Worm (Caenorhabditis elegans) whole organism, L3 larva: ENCODE measurements around the gene pes-8.

Experiments
- aly-2 ChIP-seq: fragments of 150-350 bp; optimal IDR thresholded peaks from 2 replicates; lab custom pipeline; 2014; ENCODE audit warnings: missing biosample characterization, missing genetic modification characterization
- ceh-9 ChIP-seq: sonication (generic microtip); optimal IDR thresholded peaks from 2 replicates; lab custom pipeline; 2018; ENCODE audit warnings: missing biosample characterization, missing genetic modification characterization
- egl-27 ChIP-seq: sonication (generic microtip); optimal IDR thresholded peaks from 4 replicates; lab custom pipeline; 2017; ENCODE audit warnings: missing biosample characterization, missing genetic modification reagents, missing genetic modification characterization
- elt-2 ChIP-seq: sonication (generic microtip); optimal IDR thresholded peaks from 2 replicates; lab custom pipeline; 2016; ENCODE audit warnings: missing genetic modification reagents, mild to moderate bottlenecking, missing genetic modification characterization, missing compliant biosample characterization
- lsy-12 ChIP-seq: sonication (generic microtip); optimal IDR thresholded peaks from 2 replicates; lab custom pipeline; 2016; ENCODE audit warnings: mild to moderate bottlenecking, missing genetic modification characterization, missing compliant biosample characterization
- mdl-1 ChIP-seq: fragments of 150-350 bp; optimal IDR thresholded peaks from 2 replicates; lab custom pipeline; 2014; ENCODE audit warnings: missing biosample characterization, missing genetic modification characterization
- nhr-11 ChIP-seq: fragments of 150-350 bp; optimal IDR thresholded peaks from 2 replicates; lab custom pipeline; 2014; ENCODE audit warnings: missing biosample characterization, missing genetic modification characterization
- nhr-43 ChIP-seq: sonication (generic microtip); optimal IDR thresholded peaks from 2 replicates; lab custom pipeline; 2016; ENCODE audit warnings: mild to moderate bottlenecking, missing genetic modification characterization, missing compliant biosample characterization; ENCODE audit not compliant: poor library complexity, severe bottlenecking
- pha-4 ChIP-seq: fragments of 150-350 bp; optimal IDR thresholded peaks from 2 replicates; lab custom pipeline; 2014; ENCODE audit warnings: missing biosample characterization, missing genetic modification reagents, missing genetic modification characterization
- sea-2 ChIP-seq: fragments of 150-350 bp; sonication (generic microtip); optimal IDR thresholded peaks from 4 replicates; lab custom pipeline; 2014; ENCODE audit warnings: missing biosample characterization, missing genetic modification reagents, missing genetic modification characterization
- snpc-4 ChIP-seq: fragments of 150-350 bp; optimal IDR thresholded peaks from 2 replicates; lab custom pipeline; 2014; ENCODE audit warnings: missing biosample characterization, missing genetic modification characterization
- tbx-2 ChIP-seq: sonication (generic microtip); optimal IDR thresholded peaks from 2 replicates; lab custom pipeline; 2016; ENCODE audit warnings: mild to moderate bottlenecking, missing genetic modification characterization, missing compliant biosample characterization
- unc-39 ChIP-seq: sonication (generic microtip); optimal IDR thresholded peaks from 4 replicates; lab custom pipeline; 2017; ENCODE audit warnings: missing biosample characterization, missing genetic modification characterization
- unc-62 ChIP-seq: fragments of 150-350 bp; sonication (generic microtip); optimal IDR thresholded peaks from 4 replicates; lab custom pipeline; 2014; ENCODE audit warnings: missing biosample characterization, missing genetic modification reagents, missing genetic modification characterization

DNA sequence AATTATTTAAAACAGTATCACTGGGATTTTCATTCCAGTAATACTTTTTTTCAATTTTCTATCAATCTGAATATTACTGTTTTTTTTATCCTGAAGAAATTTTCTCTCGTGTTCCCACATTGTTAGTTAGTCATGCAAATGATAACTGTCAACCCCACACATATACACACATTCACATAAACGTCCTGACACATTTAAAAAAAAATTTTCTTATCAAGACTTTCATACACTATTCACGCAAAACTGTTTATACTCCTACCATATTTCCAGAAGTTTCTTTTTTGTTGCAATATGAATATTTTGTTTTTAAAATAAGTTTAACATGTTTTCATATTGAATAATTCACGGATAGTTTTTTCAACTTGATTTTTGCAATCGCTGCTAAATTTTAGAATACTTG lies 43.1 kb upstream of the pes-8 start:
- TF ChIP-seq unc-62 (GFP tag; lab: Kevin White, UChicago) (no peak), lsy-12 (tag; lab: Kevin White, UChicago) (no peak), aly-2 (tag; lab: Kevin White, UChicago) (no peak), elt-2 (peak; percentile 48), nhr-11 (tag; lab: Kevin White, UChicago) (no peak), mdl-1 (tag; lab: Kevin White, UChicago) (no peak), tbx-2 (tag; lab: Kevin White, UChicago) (no peak), nhr-43 (tag; lab: Kevin White, UChicago) (no peak), unc-39 (tag; lab: Kevin White, UChicago) (no peak), ceh-9 (tag; lab: Kevin White, UChicago) (no peak), egl-27 (tag; lab: Kevin White, UChicago) (no peak), pha-4 (peak; percentile 28), snpc-4 (tag; lab: Kevin White, UChicago) (no peak), sea-2 (GFP tag; lab: Kevin White, UChicago) (no peak)
